Fruit fly (Drosophila melanogaster): ENCODE measurements around the gene CG6138.

The CG6138 gene

dm6 chr2L:10522174-10522893 is 44.7 kb upstream of the CG6138 start (continued):
- TF ChIP-seq bowl (GFP tag; IDR thresholded peaks at IDR 0.05), result no peak
- peak; percentile 68 for TF ChIP-seq Sox100B (GFP tag; optimal IDR thresholded peaks at IDR 0.05)
- TF ChIP-seq tna (GFP tag; IDR thresholded peaks at IDR 0.05; ENCODE audit: partially characterized antibody), result no peak
- peak; percentile 53 for TF ChIP-seq CG13775 (GFP tag; optimal IDR thresholded peaks at IDR 0.05)
- TF ChIP-seq tll (GFP tag; optimal IDR thresholded peaks at IDR 0.05), result no peak
- no peak for TF ChIP-seq Stat92E (GFP tag; optimal IDR thresholded peaks at IDR 0.05)
- peak; percentile 75 for TF ChIP-seq grau (tag; optimal IDR thresholded peaks at IDR 0.05)
- TF ChIP-seq onecut (GFP tag; IDR thresholded peaks at IDR 0.05), result no peak
- TF ChIP-seq Hr3 (GFP tag; optimal IDR thresholded peaks at IDR 0.05), result peak; percentile 67
- no peak for TF ChIP-seq disco-r (GFP tag; optimal IDR thresholded peaks at IDR 0.05)
- no peak for TF ChIP-seq CG3995 (GFP tag; optimal IDR thresholded peaks at IDR 0.05)
- no peak for TF ChIP-seq ap (GFP tag; IDR thresholded peaks at IDR 0.05)
- no peak for TF ChIP-seq chm (GFP tag; IDR thresholded peaks at IDR 0.05)
- TF ChIP-seq klu (GFP tag; IDR thresholded peaks at IDR 0.05), result peak; percentile 49; the same call in 1 of the 2 replicates
- TF ChIP-seq knrl (GFP tag; IDR thresholded peaks at IDR 0.05; ENCODE audit: partially characterized antibody), result no peak
- TF ChIP-seq CG9817 (tag; optimal IDR thresholded peaks at IDR 0.05), result peak; percentile 34
- no peak for TF ChIP-seq otp (GFP tag; IDR thresholded peaks at IDR 0.05)
- no peak for TF ChIP-seq HLH54F (GFP tag; optimal IDR thresholded peaks at IDR 0.05)
- no peak for TF ChIP-seq CG1832 (GFP tag; optimal IDR thresholded peaks at IDR 0.05)
- peak; percentile 67 for TF ChIP-seq CG12391 (tag; optimal IDR thresholded peaks at IDR 0.05)
- 0 out of 3 replicates have a peak, but pooled peaks have one; percentile 43 for TF ChIP-seq Dbx (GFP tag; IDR thresholded peaks at IDR 0.05)
- TF ChIP-seq Six4 (GFP tag; optimal IDR thresholded peaks at IDR 0.05), result no peak
- TF ChIP-seq CG11560 (tag; IDR thresholded peaks at IDR 0.05), result peak; percentile 60; the same call in 1 of the 3 replicates
- peak; percentile 48 for TF ChIP-seq az2 (GFP tag; optimal IDR thresholded peaks at IDR 0.05)
- peak; percentile 61 for TF ChIP-seq ara (GFP tag; IDR thresholded peaks at IDR 0.05)
- peak; percentile 35; the same call in 1 of the 3 replicates for TF ChIP-seq Aef1 (GFP tag; IDR thresholded peaks at IDR 0.05)
- peak; percentile 49 for TF ChIP-seq CG17359 (tag; optimal IDR thresholded peaks at IDR 0.05)
- peak in 1 of 2 experiments; percentile 23 for TF ChIP-seq Hr78 (GFP tag; optimal IDR thresholded peaks at IDR 0.05)
- no peak for TF ChIP-seq gfzf (GFP tag; optimal IDR thresholded peaks at IDR 0.05)
- no peak for TF ChIP-seq CG8359 (GFP tag; optimal IDR thresholded peaks at IDR 0.05; ENCODE audit: borderline replicate concordance)
- no peak for TF ChIP-seq Dfd (GFP tag; optimal IDR thresholded peaks at IDR 0.05)
- TF ChIP-seq pnt (GFP tag; optimal IDR thresholded peaks at IDR 0.05), result no peak
- peak; percentile 79 for TF ChIP-seq Hmr (GFP tag; optimal IDR thresholded peaks at IDR 0.05)
- TF ChIP-seq CG14050 (GFP tag; IDR thresholded peaks at IDR 0.05), result peak; percentile 42; the same call in 2 of the 3 replicates
- TF ChIP-seq Rfx (GFP tag; IDR thresholded peaks at IDR 0.05), result peak; percentile 63
- TF ChIP-seq Dip2 (GFP tag; IDR thresholded peaks at IDR 0.05), result 0 out of 2 replicates have a peak, but pooled peaks have one; percentile 26
- TF ChIP-seq oc (tag; optimal IDR thresholded peaks at IDR 0.05), result no peak
- TF ChIP-seq CG4854 (GFP tag; optimal IDR thresholded peaks at IDR 0.05), result no peak
- TF ChIP-seq NFAT (GFP tag; IDR thresholded peaks at IDR 0.05), result peak; percentile 42; the same call in 1 of the 2 replicates
- no peak for TF ChIP-seq Hr39 (optimal IDR thresholded peaks at IDR 0.05)
- TF ChIP-seq CG5953 (GFP tag; IDR thresholded peaks at IDR 0.05), result no peak
- no peak for TF ChIP-seq Nf-YB (GFP tag; optimal IDR thresholded peaks at IDR 0.05)
- no peak for TF ChIP-seq stwl (tag; optimal IDR thresholded peaks at IDR 0.05)
- no peak for TF ChIP-seq CG42726 (GFP tag; IDR thresholded peaks at IDR 0.05; ENCODE audit: partially characterized antibody)
- TF ChIP-seq NC2β (GFP tag; optimal IDR thresholded peaks at IDR 0.05), result no peak
- no peak for TF ChIP-seq eyg (GFP tag; optimal IDR thresholded peaks at IDR 0.05)
- TF ChIP-seq CG14965 (GFP tag; optimal IDR thresholded peaks at IDR 0.05; ENCODE audit: borderline replicate concordance), result no peak
- TF ChIP-seq gem (tag; optimal IDR thresholded peaks at IDR 0.05), result peak; percentile 81
- TF ChIP-seq Bdp1 (GFP tag; optimal IDR thresholded peaks at IDR 0.05), result no peak

All from whole organism, embryonic.